Worm (Caenorhabditis elegans) whole organism, L4 larva: ENCODE data around the gene C45E5.1.
A peak's percentile ranks its signal among the peaks of the same experiment; 100 is the strongest.

ENCODE experiments used
- D1046.2 ChIP-seq: fragments of 200-800 bp; sonication (Bioruptor generic); IDR thresholded peaks from 2 replicates; pipeline ENCODE4 v1.3.6; 2022; ENCODE audit warnings: missing genetic modification characterization, missing compliant biosample characterization
- F26F4.8 ChIP-seq: fragments of 200-800 bp; sonication (Bioruptor generic); conservative IDR thresholded peaks from 2 replicates; pipeline ENCODE4 v1.3.6; 2022; ENCODE audit warnings: missing genetic modification characterization, missing compliant biosample characterization
- Y48G9A.11 ChIP-seq: fragments of 200-800 bp; sonication (Bioruptor generic); IDR thresholded peaks from 2 replicates; pipeline ENCODE4 v1.3.6; 2022; ENCODE audit warnings: missing genetic modification reagents, missing genetic modification characterization, missing compliant biosample characterization
- Y5F2A.4 ChIP-seq: fragments of 200-800 bp; sonication (Bioruptor generic); optimal IDR thresholded peaks from 2 replicates; lab custom pipeline; 2018; ENCODE audit warnings: mild to moderate bottlenecking, missing genetic modification characterization, missing compliant biosample characterization
- ZK337.2 ChIP-seq: fragments of 200-800 bp; sonication (Bioruptor generic); IDR thresholded peaks from 2 replicates; pipeline ENCODE4 v1.3.6; 2022; ENCODE audit warnings: missing genetic modification reagents, missing genetic modification characterization, missing compliant biosample characterization
- ZK546.5 ChIP-seq, 2 experiments: sonication (generic microtip); optimal IDR thresholded peaks; 2 replicates each; lab custom pipeline; 2017; ENCODE audit warnings: missing biosample characterization in 2 of 2, missing genetic modification characterization in 2 of 2
- aly-2 ChIP-seq: sonication (generic microtip); optimal IDR thresholded peaks from 2 replicates; lab custom pipeline; 2018; ENCODE audit warnings: missing biosample characterization, missing genetic modification characterization
- ama-1 ChIP-seq: fragments of 150-350 bp; optimal IDR thresholded peaks from 2 replicates; lab custom pipeline; 2014; ENCODE audit warnings: inconsistent platforms, mixed read lengths
- ceh-28 ChIP-seq: fragments of 150-350 bp; optimal IDR thresholded peaks from 2 replicates; lab custom pipeline; 2014; ENCODE audit warnings: missing biosample characterization, missing genetic modification reagents, missing genetic modification characterization
- ceh-32 ChIP-seq: sonication (generic microtip); optimal IDR thresholded peaks from 2 replicates; lab custom pipeline; 2016; ENCODE audit warnings: mild to moderate bottlenecking, missing genetic modification characterization, missing compliant biosample characterization; ENCODE audit not compliant: poor library complexity
- ceh-44 ChIP-seq: fragments of 200-800 bp; sonication (Bioruptor generic); IDR thresholded peaks from 2 replicates; pipeline ENCODE4 v1.3.6; 2022; ENCODE audit warnings: missing genetic modification reagents, missing genetic modification characterization, missing compliant biosample characterization
- ceh-62 ChIP-seq: sonication (generic microtip); optimal IDR thresholded peaks from 2 replicates; lab custom pipeline; 2017; ENCODE audit warnings: missing biosample characterization, missing genetic modification characterization
- ceh-82 ChIP-seq: sonication (generic microtip); optimal IDR thresholded peaks from 2 replicates; lab custom pipeline; 2017; ENCODE audit warnings: missing biosample characterization, missing genetic modification characterization
- daf-12 ChIP-seq: fragments of 150-350 bp; optimal IDR thresholded peaks from 2 replicates; lab custom pipeline; 2014; ENCODE audit warnings: missing biosample characterization, missing genetic modification reagents, missing genetic modification characterization
- daf-16 ChIP-seq, 3 experiments: sonication (generic microtip); optimal IDR thresholded peaks; 2 replicates each; lab custom pipeline; 2016 to 2017; ENCODE audit warnings: missing genetic modification characterization in 3 of 3, missing genetic modification reagents in 3 of 3, mild to moderate bottlenecking in 2 of 3, missing compliant biosample characterization in 2 of 3, missing biosample characterization in 1 of 3, moderate library complexity in 1 of 3
- dmd-6 ChIP-seq: fragments of 200-800 bp; sonication (Bioruptor generic); IDR thresholded peaks from 2 replicates; pipeline ENCODE4 v1.3.6; 2022; ENCODE audit warnings: missing genetic modification reagents, missing genetic modification characterization, missing compliant biosample characterization
- dmd-9 ChIP-seq: fragments of 200-800 bp; sonication (Bioruptor generic); IDR thresholded peaks from 2 replicates; pipeline ENCODE4 v1.3.6; 2022; ENCODE audit warnings: missing genetic modification reagents, missing genetic modification characterization, missing compliant biosample characterization
- dve-1 ChIP-seq: sonication (generic microtip); optimal IDR thresholded peaks from 2 replicates; lab custom pipeline; 2017; ENCODE audit warnings: antibody characterized with exemption, mild to moderate bottlenecking, missing genetic modification characterization, missing compliant biosample characterization; ENCODE audit not compliant: insufficient read depth
- fkh-10 ChIP-seq: fragments of 150-350 bp; optimal IDR thresholded peaks from 2 replicates; lab custom pipeline; 2014; ENCODE audit warnings: missing biosample characterization, missing genetic modification reagents, missing genetic modification characterization
- fos-1 ChIP-seq: fragments of 150-350 bp; optimal IDR thresholded peaks from 2 replicates; lab custom pipeline; 2014; ENCODE audit warnings: missing biosample characterization, missing genetic modification characterization
- hif-1 ChIP-seq, 2 experiments: sonication (generic microtip); optimal IDR thresholded peaks; 2 replicates each; lab custom pipeline; 2016 to 2017; ENCODE audit warnings: missing compliant biosample characterization in 2 of 2, missing genetic modification characterization in 2 of 2, missing genetic modification reagents in 2 of 2, missing genotype in 2 of 2, mild to moderate bottlenecking in 1 of 2
- jun-1 ChIP-seq: fragments of 150-350 bp; optimal IDR thresholded peaks from 2 replicates; lab custom pipeline; 2014; ENCODE audit warnings: missing biosample characterization, missing genetic modification reagents, missing genetic modification characterization
- lin-13 ChIP-seq: fragments of 150-350 bp; optimal IDR thresholded peaks from 2 replicates; lab custom pipeline; 2014; ENCODE audit warnings: missing biosample characterization, missing genetic modification reagents, missing genetic modification characterization
- lin-15B ChIP-seq: fragments of 150-350 bp; sonication (generic microtip); optimal IDR thresholded peaks from 3 replicates; lab custom pipeline; 2014; ENCODE audit warnings: missing biosample characterization, missing genetic modification characterization
- lir-3 ChIP-seq: sonication (generic microtip); optimal IDR thresholded peaks from 2 replicates; lab custom pipeline; 2016; ENCODE audit warnings: mild to moderate bottlenecking, missing genetic modification characterization, missing compliant biosample characterization
- mdl-1 ChIP-seq, 2 experiments: fragments of 150-350 bp in 1 of 2; sonication (generic microtip) in 1 of 2; optimal IDR thresholded peaks; 2 replicates each; lab custom pipeline; 2014 to 2017; ENCODE audit warnings: missing biosample characterization in 2 of 2, missing genetic modification characterization in 2 of 2
- mes-2 ChIP-seq: sonication (generic microtip); optimal IDR thresholded peaks from 2 replicates; lab custom pipeline; 2016; ENCODE audit warnings: missing genotype, mild to moderate bottlenecking, missing genetic modification characterization, missing compliant biosample characterization; ENCODE audit not compliant: poor library complexity, severe bottlenecking
- mxl-2 ChIP-seq: fragments of 200-800 bp; sonication (Bioruptor generic); conservative IDR thresholded peaks from 2 replicates; pipeline ENCODE4 v1.3.6; 2022; ENCODE audit warnings: missing genetic modification reagents, missing genetic modification characterization, missing compliant biosample characterization
- mxl-3 ChIP-seq: fragments of 200-800 bp; sonication (Bioruptor generic); optimal IDR thresholded peaks from 2 replicates; lab custom pipeline; 2018; ENCODE audit warnings: mild to moderate bottlenecking, missing genetic modification characterization, missing compliant biosample characterization
- nhr-111 ChIP-seq: fragments of 200-800 bp; sonication (Bioruptor generic); optimal IDR thresholded peaks from 2 replicates; lab custom pipeline; 2018; ENCODE audit warnings: mild to moderate bottlenecking, missing genetic modification characterization, missing compliant biosample characterization
- nhr-28 ChIP-seq: fragments of 150-350 bp; optimal IDR thresholded peaks from 2 replicates; lab custom pipeline; 2014; ENCODE audit warnings: missing biosample characterization, missing genetic modification characterization
- nhr-41 ChIP-seq: fragments of 200-800 bp; sonication (Bioruptor generic); IDR thresholded peaks from 2 replicates; pipeline ENCODE4 v1.3.6; 2022; ENCODE audit warnings: missing genetic modification reagents, missing genetic modification characterization, missing compliant biosample characterization
- nhr-48 ChIP-seq: sonication (generic microtip); optimal IDR thresholded peaks from 2 replicates; lab custom pipeline; 2016; ENCODE audit warnings: mild to moderate bottlenecking, missing genetic modification characterization, missing compliant biosample characterization
- nhr-77 ChIP-seq: fragments of 150-350 bp; optimal IDR thresholded peaks from 2 replicates; lab custom pipeline; 2014; ENCODE audit warnings: missing biosample characterization, missing genetic modification characterization
- php-3 ChIP-seq: fragments of 200-800 bp; sonication (Bioruptor generic); IDR thresholded peaks from 2 replicates; pipeline ENCODE4 v1.3.6; 2022; ENCODE audit warnings: missing genetic modification reagents, missing genetic modification characterization, missing compliant biosample characterization
- pqm-1 ChIP-seq: sonication (generic microtip); optimal IDR thresholded peaks from 2 replicates; lab custom pipeline; 2017; ENCODE audit warnings: missing biosample characterization, missing genetic modification characterization
- saeg-2 ChIP-seq: fragments of 200-800 bp; sonication (Bioruptor generic); IDR thresholded peaks from 2 replicates; pipeline ENCODE4 v1.3.6; 2022; ENCODE audit warnings: missing genetic modification reagents, missing genetic modification characterization, missing compliant biosample characterization
- sdz-12 ChIP-seq: fragments of 200-800 bp; sonication (Bioruptor generic); optimal IDR thresholded peaks from 2 replicates; lab custom pipeline; 2018; ENCODE audit warnings: mild to moderate bottlenecking, missing genetic modification characterization, missing compliant biosample characterization
- skn-1 ChIP-seq: fragments of 150-350 bp; optimal IDR thresholded peaks from 2 replicates; lab custom pipeline; 2014; ENCODE audit warnings: missing biosample characterization, missing genetic modification characterization
- snpc-1.2 ChIP-seq: fragments of 200-800 bp; sonication (Bioruptor generic); IDR thresholded peaks from 2 replicates; pipeline ENCODE4 v1.3.6; 2022; ENCODE audit warnings: missing genetic modification reagents, missing genetic modification characterization, missing compliant biosample characterization
- spr-1 ChIP-seq: sonication (generic microtip); optimal IDR thresholded peaks from 2 replicates; lab custom pipeline; 2016; ENCODE audit warnings: mild to moderate bottlenecking, missing genetic modification characterization, missing compliant biosample characterization
- unc-39 ChIP-seq: sonication (generic microtip); optimal IDR thresholded peaks from 2 replicates; lab custom pipeline; 2017; ENCODE audit warnings: missing biosample characterization, missing genetic modification characterization
- zag-1 ChIP-seq: fragments of 150-350 bp; optimal IDR thresholded peaks from 2 replicates; lab custom pipeline; 2014; ENCODE audit warnings: missing biosample characterization, missing genetic modification characterization
- zip-11 ChIP-seq: fragments of 200-800 bp; sonication (Bioruptor generic); IDR thresholded peaks from 2 replicates; pipeline ENCODE4 v1.3.6; 2022; ENCODE audit warnings: missing genetic modification characterization, missing compliant biosample characterization
- ztf-11 ChIP-seq: fragments of 150-350 bp; optimal IDR thresholded peaks from 2 replicates; lab custom pipeline; 2014; ENCODE audit warnings: missing biosample characterization, missing genetic modification characterization

Gene C45E5.1

DNA sequence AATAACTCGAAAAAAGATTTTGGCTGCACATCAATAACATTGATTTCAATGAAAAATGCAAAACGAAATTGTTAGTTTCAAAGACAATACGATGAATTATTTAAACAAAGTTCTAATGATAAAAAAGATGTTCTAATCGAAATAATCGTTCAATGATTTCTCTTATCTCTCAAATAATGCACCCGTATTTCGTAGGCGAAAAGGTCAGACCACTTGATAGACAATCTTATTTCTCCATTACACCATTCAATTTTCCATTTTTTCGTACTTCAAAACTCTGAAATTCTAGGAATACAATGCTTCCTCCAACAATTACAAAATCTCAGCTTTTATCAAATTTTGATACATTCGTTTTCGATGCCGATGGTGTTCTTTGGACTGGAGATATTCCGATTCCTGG, at the start of gene C45E5.1:
TSS of gene C45E5.1 (plus strand) at position 290 of the 400 bp plus-strand sequence.
- no peak for TF ChIP-seq ceh-32
- no peak for TF ChIP-seq daf-12 (tag; lab: Kevin White, UChicago)
- no peak for TF ChIP-seq F26F4.8 (GFP tag; lab: Robert Waterston, UW)
- peak; percentile 10 for TF ChIP-seq nhr-77 (tag; lab: Kevin White, UChicago)
- no peak for TF ChIP-seq D1046.2 (GFP tag; lab: Robert Waterston, UW)
- no peak for TF ChIP-seq zip-11 (GFP tag; lab: Robert Waterston, UW)
- TF ChIP-seq nhr-41 = no peak
- no peak for TF ChIP-seq nhr-48 (tag; lab: Kevin White, UChicago)
- TF ChIP-seq Y5F2A.4 (GFP tag; lab: Kevin White, UChicago) = no peak
- TF ChIP-seq zag-1 (tag; lab: Kevin White, UChicago) = no peak
- no peak for TF ChIP-seq fkh-10 (GFP tag; lab: Kevin White, UChicago)
- TF ChIP-seq aly-2 (tag; lab: Kevin White, UChicago) = no peak
- no peak for TF ChIP-seq saeg-2 (GFP tag; lab: Robert Waterston, UW)
- no peak for TF ChIP-seq mes-2 (tag; lab: Kevin White, UChicago)
- TF ChIP-seq spr-1 = no peak
- no peak for TF ChIP-seq snpc-1.2 (GFP tag; lab: Robert Waterston, UW)
- no peak for TF ChIP-seq lin-13 (GFP tag; lab: Kevin White, UChicago)
- no peak for TF ChIP-seq mxl-2 (GFP tag; lab: Robert Waterston, UW)
- TF ChIP-seq fos-1 (tag; lab: Kevin White, UChicago) = no peak
- peak; percentile 67 for TF ChIP-seq nhr-28 (tag; lab: Kevin White, UChicago)
- no peak for TF ChIP-seq lin-15B
- TF ChIP-seq ceh-62 (tag; lab: Kevin White, UChicago) = no peak
- TF ChIP-seq nhr-111 (GFP tag; lab: Kevin White, UChicago) = no peak
- no peak for TF ChIP-seq mdl-1 (tag; optimal IDR thresholded peaks at IDR 0.05; lab: Kevin White, UChicago)
- TF ChIP-seq dmd-6 (GFP tag; lab: Robert Waterston, UW) = peak; percentile 40; the same call in 1 of the 2 replicates
- peak; percentile 2 for TF ChIP-seq pqm-1
- no peak for TF ChIP-seq dmd-9 (GFP tag; lab: Robert Waterston, UW)
- no peak for TF ChIP-seq ama-1
- no peak for TF ChIP-seq unc-39
- no peak for TF ChIP-seq ZK337.2 (GFP tag; lab: Robert Waterston, UW)
- no peak for TF ChIP-seq ceh-44 (GFP tag; lab: Robert Waterston, UW)
- no peak for TF ChIP-seq mxl-3 (GFP tag; lab: Kevin White, UChicago)
- no peak for TF ChIP-seq ztf-11
- no peak for TF ChIP-seq hif-1 (tag; optimal IDR thresholded peaks at IDR 0.05; lab: Kevin White, UChicago)
- TF ChIP-seq ceh-82 (tag; lab: Kevin White, UChicago) = no peak
- no peak for TF ChIP-seq ZK546.5 (tag; optimal IDR thresholded peaks at IDR 0.05; lab: Kevin White, UChicago)
- no peak for TF ChIP-seq Y48G9A.11 (GFP tag; lab: Robert Waterston, UW)
- TF ChIP-seq lir-3 (tag; lab: Kevin White, UChicago) = no peak
- TF ChIP-seq ceh-28 (tag; lab: Kevin White, UChicago) = no peak
- no peak for TF ChIP-seq daf-16 (GFP tag; optimal IDR thresholded peaks at IDR 0.05; lab: Kevin White, UChicago)
- TF ChIP-seq daf-16 (tag; optimal IDR thresholded peaks at IDR 0.05; lab: Kevin White, UChicago) = peak; percentile 56
- no peak for TF ChIP-seq jun-1 (tag; lab: Kevin White, UChicago)
- peak; percentile 17 for TF ChIP-seq dve-1 (tag; lab: Kevin White, UChicago)
- no peak for TF ChIP-seq php-3 (GFP tag; lab: Robert Waterston, UW)
- TF ChIP-seq skn-1 (tag; lab: Kevin White, UChicago) = no peak
- TF ChIP-seq sdz-12 (GFP tag; lab: Kevin White, UChicago) = no peak
- TF ChIP-seq, all 104 proteins: peak for 6
